Worm (Caenorhabditis elegans) whole organism, L4/young adult: ENCODE data around the gene dpy-6.
"Not testable (repeated sequence)": the region's sequence is repeated elsewhere in the genome, so short reads cannot be mapped to it uniquely, and the experiment has no call there.

Experiments used
- W03F9.2 ChIP-seq: fragments of 150-350 bp; optimal IDR thresholded peaks from 2 replicates; lab custom pipeline; 2014; ENCODE audit warnings: missing biosample characterization, missing genetic modification characterization
- dao-5 ChIP-seq: sonication (generic microtip); optimal IDR thresholded peaks from 2 replicates; lab custom pipeline; 2016; ENCODE audit warnings: missing genotype, missing genetic modification characterization, moderate library complexity, missing compliant biosample characterization
- him-1 ChIP-seq: sonication (generic microtip); optimal IDR thresholded peaks from 2 replicates; lab custom pipeline; 2016; ENCODE audit warnings: missing genotype, missing genetic modification reagents, missing genetic modification characterization, missing compliant biosample characterization

The dpy-6 gene

ce11 chrX:8410754-8411153, 44.7 kb downstream of the dpy-6 start, which contains the start of gene F08F1.9:
Gene F08F1.9, minus strand, starts transcription at chrX:8410854.
- TF ChIP-seq him-1; W03F9.2 (tag; lab: Kevin White, UChicago); dao-5 (tag; lab: Kevin White, UChicago): not testable (repeated sequence)

ce11 chrX:8408267-8408666, 47.2 kb downstream of the dpy-6 start, which contains the start of gene sulp-3:
Gene sulp-3, minus strand, starts transcription at chrX:8408367.
- TF ChIP-seq W03F9.2 (tag; lab: Kevin White, UChicago) (no peak), dao-5 (tag; lab: Kevin White, UChicago) (no peak), him-1 (no peak)

- TF ChIP-seq dao-5 (tag; lab: Kevin White, UChicago) (no peak), him-1 (no peak), W03F9.2 (tag; lab: Kevin White, UChicago) (no peak)
These were observed 48.6 kb downstream of the dpy-6 start for ce11 chrX:8406815-8407214.

ce11 chrX:8404308-8405085, 50.9 kb downstream of the dpy-6 start:
- peak; percentile 93 for TF ChIP-seq dao-5 (tag; lab: Kevin White, UChicago)
- peak; percentile 63 for TF ChIP-seq W03F9.2 (tag; lab: Kevin White, UChicago)
- TF ChIP-seq him-1, result peak; percentile 93
